Fruit fly (Drosophila melanogaster): ENCODE results near the gene PolZ2.
A peak's percentile ranks its signal among the peaks of the same experiment; 100 is the strongest.

Gene PolZ2

dm6 chr3R:5591398-5591853 is 2.8 kb downstream of the PolZ2 start, which contains the start of the genes noi and Vha26 (continued):
- TF ChIP-seq B-H1 (GFP tag; IDR thresholded peaks at IDR 0.05) (no peak), CG12236 (GFP tag; optimal IDR thresholded peaks at IDR 0.05) (no peak), CG18764 (GFP tag; optimal IDR thresholded peaks at IDR 0.05) (peak; percentile 29), Dp (GFP tag; optimal IDR thresholded peaks at IDR 0.05) (peak; percentile 32), CG18476 (GFP tag; optimal IDR thresholded peaks at IDR 0.05) (peak; percentile 58), CG12071 (GFP tag; optimal IDR thresholded peaks at IDR 0.05) (no peak), bigmax (GFP tag; optimal IDR thresholded peaks at IDR 0.05) (no peak), zfh2 (GFP tag; optimal IDR thresholded peaks at IDR 0.05) (peak; percentile 59), CG15479 (GFP tag; optimal IDR thresholded peaks at IDR 0.05) (no peak), phol (tag; optimal IDR thresholded peaks at IDR 0.05) (peak; percentile 76), rib (GFP tag; IDR thresholded peaks at IDR 0.05) (no peak), lab (GFP tag; optimal IDR thresholded peaks at IDR 0.05) (no peak), CG2120 (GFP tag; optimal IDR thresholded peaks at IDR 0.05) (peak; percentile 70), CG17186 (GFP tag; optimal IDR thresholded peaks at IDR 0.05) (peak; percentile 78), CG31388 (GFP tag; optimal IDR thresholded peaks at IDR 0.05) (no peak), CG11696 (GFP tag; IDR thresholded peaks at IDR 0.05) (no peak), fd102C (GFP tag; optimal IDR thresholded peaks at IDR 0.05) (no peak), CG12942 (GFP tag; optimal IDR thresholded peaks at IDR 0.05) (no peak), luna (GFP tag; optimal IDR thresholded peaks at IDR 0.05) (no peak), CG3407 (GFP tag; optimal IDR thresholded peaks at IDR 0.05) (no peak), CG7745 (tag; optimal IDR thresholded peaks at IDR 0.05) (no peak), ham (GFP tag; IDR thresholded peaks at IDR 0.05) (no peak), org-1 (GFP tag; optimal IDR thresholded peaks at IDR 0.05) (no peak), slp2 (GFP tag; optimal IDR thresholded peaks at IDR 0.05) (no peak), Vsx1 (GFP tag; optimal IDR thresholded peaks at IDR 0.05) (no peak), CG13775 (GFP tag; optimal IDR thresholded peaks at IDR 0.05) (peak; percentile 49), Drgx (GFP tag; IDR thresholded peaks at IDR 0.05) (no peak), CG10147 (GFP tag; optimal IDR thresholded peaks at IDR 0.05) (no peak), CG10543 (GFP tag; optimal IDR thresholded peaks at IDR 0.05) (peak; percentile 44), CG8388 (GFP tag; optimal IDR thresholded peaks at IDR 0.05) (no peak), cad (GFP tag; optimal IDR thresholded peaks at IDR 0.05) (no peak), ERR (GFP tag; optimal IDR thresholded peaks at IDR 0.05) (no peak), h (optimal IDR thresholded peaks at IDR 0.05) (no peak), CG31224 (GFP tag; IDR thresholded peaks at IDR 0.05) (no peak), Rfx (GFP tag; IDR thresholded peaks at IDR 0.05) (no peak), CG11085 (GFP tag; IDR thresholded peaks at IDR 0.05) (no peak), CG4617 (GFP tag; optimal IDR thresholded peaks at IDR 0.05; ENCODE audit: borderline replicate concordance) (peak; percentile 53), CG6272 (GFP tag; IDR thresholded peaks at IDR 0.05) (no peak), lola (GFP tag; optimal IDR thresholded peaks at IDR 0.05) (peak in 2 of 3 experiments; percentile 45 to 100), ewg (GFP tag; optimal IDR thresholded peaks at IDR 0.05) (no peak), Ptx1 (GFP tag; IDR thresholded peaks at IDR 0.05) (no peak), NC2α (GFP tag; optimal IDR thresholded peaks at IDR 0.05) (no peak), inv (GFP tag; IDR thresholded peaks at IDR 0.05; ENCODE audit: partially characterized antibody) (peak; percentile 53; the same call in 1 of the 2 replicates), CG1024 (GFP tag; IDR thresholded peaks at IDR 0.05) (peak; percentile 74), Ets65A (GFP tag) (peak; percentile 93), C15 (GFP tag; IDR thresholded peaks at IDR 0.05) (no peak), sd (tag; optimal IDR thresholded peaks at IDR 0.05) (no peak), Elba2 (GFP tag; optimal IDR thresholded peaks at IDR 0.05) (no peak), CG4820 (GFP tag; optimal IDR thresholded peaks at IDR 0.05) (no peak), CG9215 (GFP tag; IDR thresholded peaks at IDR 0.05) (no peak), kni (GFP tag; optimal IDR thresholded peaks at IDR 0.05) (no peak), H2.0 (GFP tag; IDR thresholded peaks at IDR 0.05) (no peak)

All from whole organism, embryonic.